Worm (Caenorhabditis elegans) whole organism, mixed stage, embryonic: ENCODE data around the gene exc-5.

ENCODE experiments used
- M03D4.4 ChIP-seq: sonication (generic microtip); optimal IDR thresholded peaks from 2 replicates; lab custom pipeline; 2017; ENCODE audit warnings: mild to moderate bottlenecking, missing genetic modification characterization, missing compliant biosample characterization
- bed-3 ChIP-seq: fragments of 200-800 bp; sonication (Bioruptor generic); optimal IDR thresholded peaks from 3 replicates; lab custom pipeline; 2018; ENCODE audit warnings: mild to moderate bottlenecking, missing genetic modification characterization, moderate library complexity, missing compliant biosample characterization
- blmp-1 ChIP-seq: fragments of 150-350 bp; optimal IDR thresholded peaks from 2 replicates; lab custom pipeline; 2014; ENCODE audit warnings: missing biosample characterization, missing genetic modification characterization
- ceh-39 ChIP-seq: fragments of 150-350 bp; optimal IDR thresholded peaks from 2 replicates; lab custom pipeline; 2014; ENCODE audit warnings: missing biosample characterization, missing genetic modification characterization
- ceh-43 ChIP-seq: fragments of 200-800 bp; sonication (Bioruptor generic); optimal IDR thresholded peaks from 2 replicates; lab custom pipeline; 2018; ENCODE audit warnings: mild to moderate bottlenecking, missing genetic modification characterization, moderate library complexity, missing compliant biosample characterization
- ces-1 ChIP-seq: fragments of 150-350 bp; optimal IDR thresholded peaks from 2 replicates; lab custom pipeline; 2014; ENCODE audit warnings: missing biosample characterization, missing genetic modification reagents, missing genetic modification characterization
- cnd-1 ChIP-seq: fragments of 200-800 bp; sonication (Bioruptor generic); optimal IDR thresholded peaks from 2 replicates; lab custom pipeline; 2018; ENCODE audit warnings: mild to moderate bottlenecking, missing genetic modification characterization, missing compliant biosample characterization
- drap-1 ChIP-seq: fragments of 200-800 bp; sonication (Bioruptor generic); optimal IDR thresholded peaks from 3 replicates; lab custom pipeline; 2018; ENCODE audit warnings: mild to moderate bottlenecking, missing genetic modification characterization, missing compliant biosample characterization
- elt-1 ChIP-seq: sonication (generic microtip); optimal IDR thresholded peaks from 2 replicates; lab custom pipeline; 2017; ENCODE audit warnings: missing genetic modification characterization, mild to moderate bottlenecking, missing compliant biosample characterization, antibody characterized with exemption, moderate library complexity, borderline replicate concordance; ENCODE audit not compliant: insufficient read depth
- elt-3 ChIP-seq: fragments of 150-350 bp; optimal IDR thresholded peaks from 2 replicates; lab custom pipeline; 2014; ENCODE audit warnings: missing biosample characterization, missing genetic modification characterization
- flh-1 ChIP-seq: fragments of 200-800 bp; sonication (Bioruptor generic); optimal IDR thresholded peaks from 2 replicates; lab custom pipeline; 2018; ENCODE audit warnings: mild to moderate bottlenecking, missing genetic modification characterization, moderate library complexity, missing compliant biosample characterization
- ham-2 ChIP-seq: fragments of 200-800 bp; sonication (Bioruptor generic); optimal IDR thresholded peaks from 2 replicates; lab custom pipeline; 2018; ENCODE audit warnings: mild to moderate bottlenecking, missing genetic modification characterization, missing compliant biosample characterization
- hlh-1 ChIP-seq: fragments of 150-350 bp; optimal IDR thresholded peaks from 2 replicates; lab custom pipeline; 2014; ENCODE audit warnings: missing biosample characterization, missing genetic modification reagents, missing genetic modification characterization
- lin-13 ChIP-seq: fragments of 150-350 bp; optimal IDR thresholded peaks from 2 replicates; lab custom pipeline; 2014; ENCODE audit warnings: missing biosample characterization, missing genetic modification characterization
- lin-32 ChIP-seq: fragments of 200-800 bp; sonication (Bioruptor generic); optimal IDR thresholded peaks from 2 replicates; lab custom pipeline; 2018; ENCODE audit warnings: mild to moderate bottlenecking, missing genetic modification characterization, missing compliant biosample characterization
- lsy-2 ChIP-seq: fragments of 150-350 bp; optimal IDR thresholded peaks from 2 replicates; lab custom pipeline; 2014; ENCODE audit warnings: missing biosample characterization, missing genetic modification characterization
- mab-5 ChIP-seq: fragments of 150-350 bp; optimal IDR thresholded peaks from 2 replicates; lab custom pipeline; 2014; ENCODE audit warnings: missing biosample characterization, missing genetic modification characterization
- mep-1 ChIP-seq: fragments of 150-350 bp; optimal IDR thresholded peaks from 2 replicates; lab custom pipeline; 2017; ENCODE audit warnings: missing biosample characterization, missing genetic modification reagents, missing genetic modification characterization, inconsistent platforms
- mls-2 ChIP-seq: sonication (generic microtip); optimal IDR thresholded peaks from 2 replicates; lab custom pipeline; 2016; ENCODE audit warnings: mild to moderate bottlenecking, missing genetic modification characterization, moderate library complexity, missing compliant biosample characterization
- nhr-12 ChIP-seq: fragments of 150-350 bp; optimal IDR thresholded peaks from 2 replicates; lab custom pipeline; 2014; ENCODE audit warnings: missing biosample characterization, missing genetic modification characterization
- nhr-237 ChIP-seq: fragments of 150-350 bp; optimal IDR thresholded peaks from 2 replicates; lab custom pipeline; 2014; ENCODE audit warnings: missing biosample characterization, missing genetic modification characterization
- nhr-28 ChIP-seq: fragments of 150-350 bp; optimal IDR thresholded peaks from 2 replicates; lab custom pipeline; 2014; ENCODE audit warnings: missing biosample characterization, missing genetic modification characterization
- nhr-76 ChIP-seq: sonication (generic microtip); optimal IDR thresholded peaks from 2 replicates; lab custom pipeline; 2017; ENCODE audit warnings: missing biosample characterization, missing genetic modification characterization
- pha-4 ChIP-seq: fragments of 150-350 bp; optimal IDR thresholded peaks from 2 replicates; lab custom pipeline; 2018; ENCODE audit warnings: missing biosample characterization, missing genetic modification reagents, missing genetic modification characterization
- sem-2 ChIP-seq: fragments of 200-800 bp; sonication (Bioruptor generic); optimal IDR thresholded peaks from 2 replicates; lab custom pipeline; 2018; ENCODE audit warnings: mild to moderate bottlenecking, missing genetic modification characterization, missing compliant biosample characterization
- snpc-4 ChIP-seq: fragments of 150-350 bp; optimal IDR thresholded peaks from 2 replicates; lab custom pipeline; 2014; ENCODE audit warnings: missing biosample characterization, missing genetic modification characterization
- sptf-1 ChIP-seq: sonication (generic microtip); optimal IDR thresholded peaks from 2 replicates; lab custom pipeline; 2017; ENCODE audit warnings: mild to moderate bottlenecking, missing genetic modification characterization, moderate library complexity, missing compliant biosample characterization
- tbx-8 ChIP-seq: fragments of 200-800 bp; sonication (Bioruptor generic); optimal IDR thresholded peaks from 2 replicates; lab custom pipeline; 2018; ENCODE audit warnings: mild to moderate bottlenecking, missing genetic modification characterization, moderate library complexity, missing compliant biosample characterization
- unc-120 ChIP-seq: sonication (generic microtip); optimal IDR thresholded peaks from 2 replicates; lab custom pipeline; 2017; ENCODE audit warnings: missing genetic modification characterization, missing compliant biosample characterization; ENCODE audit not compliant: poor library complexity, severe bottlenecking
- unc-39 ChIP-seq: fragments of 150-350 bp; optimal IDR thresholded peaks from 2 replicates; lab custom pipeline; 2014; ENCODE audit warnings: missing biosample characterization, missing genetic modification characterization
- unc-62 ChIP-seq: fragments of 150-350 bp; optimal IDR thresholded peaks from 2 replicates; lab custom pipeline; 2014; ENCODE audit warnings: missing biosample characterization, missing genetic modification reagents, missing genetic modification characterization
- zip-8 ChIP-seq: fragments of 150-350 bp; optimal IDR thresholded peaks from 2 replicates; lab custom pipeline; 2014; ENCODE audit warnings: missing biosample characterization, missing genetic modification characterization
- ztf-11 ChIP-seq: fragments of 150-350 bp; optimal IDR thresholded peaks from 2 replicates; lab custom pipeline; 2014; ENCODE audit warnings: missing biosample characterization, missing genetic modification characterization

The exc-5 gene

DNA sequence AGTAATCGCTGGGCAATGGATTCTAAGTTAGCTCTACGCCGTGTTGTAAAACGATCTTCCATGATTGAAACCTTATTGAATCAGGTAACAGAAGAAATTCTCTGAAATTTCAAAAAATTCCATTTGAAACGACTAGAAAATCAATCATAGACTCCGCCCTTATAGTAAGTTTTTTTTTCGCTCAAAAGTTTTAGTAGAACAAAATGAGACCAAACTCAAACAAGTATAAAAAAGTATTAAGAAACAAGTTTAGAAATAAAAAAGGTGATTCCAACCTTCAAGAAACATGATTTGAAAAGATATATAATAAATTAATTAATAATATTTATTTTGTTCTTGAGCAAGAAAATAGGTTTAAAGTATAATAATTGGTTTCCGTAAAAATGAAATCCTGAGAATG, 35.4 kb downstream of the exc-5 start, which contains the start of gene C33D9.6:
Gene C33D9.6 (minus strand): TSS at position 101 of the 400 bp plus-strand sequence.
- no peak for TF ChIP-seq sem-2 (GFP tag; lab: Kevin White, UChicago)
- no peak for TF ChIP-seq pha-4
- TF ChIP-seq nhr-28 (tag; lab: Kevin White, UChicago): no peak
- no peak for TF ChIP-seq unc-62 (GFP tag; lab: Kevin White, UChicago)
- TF ChIP-seq mls-2 (tag; lab: Kevin White, UChicago): no peak
- no peak for TF ChIP-seq snpc-4 (tag; lab: Kevin White, UChicago)
- TF ChIP-seq, all 35 proteins: peak for 0

- TF ChIP-seq snpc-4 (tag; lab: Kevin White, UChicago) (no peak), M03D4.4 (tag; lab: Kevin White, UChicago) (no peak), lin-13 (no peak), unc-39 (no peak), elt-3 (tag; lab: Kevin White, UChicago) (no peak), pha-4 (no peak), mab-5 (tag; lab: Kevin White, UChicago) (no peak), zip-8 (no peak)
These were observed 40.6 kb downstream of the exc-5 start, which contains the start of gene F20C5.6 for ce11 chrIV:8772800-8773256. Gene F20C5.6 (minus strand): TSS chrIV:8773206.

- TF ChIP-seq sptf-1 (no peak), blmp-1 (tag; lab: Kevin White, UChicago) (no peak), bed-3 (GFP tag; lab: Kevin White, UChicago) (no peak), ztf-11 (tag; lab: Kevin White, UChicago) (no peak), mep-1 (no peak), drap-1 (GFP tag; lab: Kevin White, UChicago) (no peak), ceh-39 (tag; lab: Kevin White, UChicago) (no peak), lsy-2 (tag; lab: Kevin White, UChicago) (no peak), nhr-12 (tag; lab: Kevin White, UChicago) (no peak), cnd-1 (tag; lab: Kevin White, UChicago) (no peak), elt-3 (tag; lab: Kevin White, UChicago) (no peak), elt-1 (tag; lab: Kevin White, UChicago) (no peak)
These were observed 43.9 kb downstream of the exc-5 start, which contains the start of gene F20C5.5 for ce11 chrIV:8769539-8769938. Gene F20C5.5 (minus strand): TSS chrIV:8769639.

ce11 chrIV:8764567-8764966, 48.9 kb downstream of the exc-5 start, which contains the start of gene cdc-50.B:
Gene cdc-50.B (plus strand): TSS chrIV:8764867.
- no peak for TF ChIP-seq mls-2 (tag; lab: Kevin White, UChicago)
- TF ChIP-seq M03D4.4 (tag; lab: Kevin White, UChicago): no peak
- no peak for TF ChIP-seq flh-1
- TF ChIP-seq elt-1 (tag; lab: Kevin White, UChicago): no peak
- no peak for TF ChIP-seq mab-5 (tag; lab: Kevin White, UChicago)
- no peak for TF ChIP-seq tbx-8 (GFP tag; lab: Kevin White, UChicago)
- TF ChIP-seq sptf-1: no peak
- TF ChIP-seq cnd-1 (tag; lab: Kevin White, UChicago): no peak
- TF ChIP-seq pha-4: no peak
- TF ChIP-seq nhr-12 (tag; lab: Kevin White, UChicago): no peak
- no peak for TF ChIP-seq ham-2 (GFP tag; lab: Kevin White, UChicago)
- no peak for TF ChIP-seq lsy-2 (tag; lab: Kevin White, UChicago)
- TF ChIP-seq nhr-28 (tag; lab: Kevin White, UChicago): no peak
- no peak for TF ChIP-seq nhr-76 (tag; lab: Kevin White, UChicago)
- no peak for TF ChIP-seq sem-2 (GFP tag; lab: Kevin White, UChicago)
- TF ChIP-seq ceh-43 (GFP tag; lab: Kevin White, UChicago): no peak

ce11 chrIV:8762471-8762870, 51.0 kb downstream of the exc-5 start:
- TF ChIP-seq mep-1: peak; percentile 39
- peak; percentile 94 for TF ChIP-seq ces-1 (GFP tag; lab: Kevin White, UChicago)
- no peak for TF ChIP-seq nhr-237 (tag; lab: Kevin White, UChicago)
- no peak for TF ChIP-seq nhr-76 (tag; lab: Kevin White, UChicago)
- no peak for TF ChIP-seq sptf-1
- TF ChIP-seq ztf-11 (tag; lab: Kevin White, UChicago): no peak
- TF ChIP-seq tbx-8 (GFP tag; lab: Kevin White, UChicago): no peak
- peak; percentile 32 for TF ChIP-seq lsy-2 (tag; lab: Kevin White, UChicago)
- peak; percentile 88 for TF ChIP-seq hlh-1
- no peak for TF ChIP-seq cnd-1 (tag; lab: Kevin White, UChicago)
- TF ChIP-seq ceh-39 (tag; lab: Kevin White, UChicago): peak; percentile 72
- no peak for TF ChIP-seq mab-5 (tag; lab: Kevin White, UChicago)
- no peak for TF ChIP-seq ceh-43 (GFP tag; lab: Kevin White, UChicago)
- TF ChIP-seq unc-62 (GFP tag; lab: Kevin White, UChicago): peak; percentile 61
- TF ChIP-seq unc-120: peak; percentile 56
- no peak for TF ChIP-seq ham-2 (GFP tag; lab: Kevin White, UChicago)
- TF ChIP-seq lin-32 (GFP tag; lab: Kevin White, UChicago): no peak
- no peak for TF ChIP-seq elt-1 (tag; lab: Kevin White, UChicago)
